Fruit fly (Drosophila melanogaster): ENCODE results near the gene RYa-R.
A peak's percentile ranks its signal among the peaks of the same experiment; 100 is the strongest.

The RYa-R gene

dm6 chr3R:26989802-26990509 lies 6.8 kb upstream of the RYa-R start, which contains the start of gene CG31076 (continued):
- peak; percentile 57 for TF ChIP-seq CG11902 (GFP tag; optimal IDR thresholded peaks at IDR 0.05)
- peak; percentile 60 for TF ChIP-seq CG6792 (GFP tag; optimal IDR thresholded peaks at IDR 0.05)
- peak; percentile 33 for TF ChIP-seq CG8632 (GFP tag; optimal IDR thresholded peaks at IDR 0.05)
- TF ChIP-seq dac (GFP tag; optimal IDR thresholded peaks at IDR 0.05): no peak
- no peak for TF ChIP-seq CG11294 (GFP tag; IDR thresholded peaks at IDR 0.05)
- TF ChIP-seq CG16779 (tag; optimal IDR thresholded peaks at IDR 0.05): peak; percentile 15
- TF ChIP-seq Gug (GFP tag; IDR thresholded peaks at IDR 0.05): no peak
- TF ChIP-seq CG1621 (tag; optimal IDR thresholded peaks at IDR 0.05): no peak
- peak; percentile 73 for TF ChIP-seq lz (GFP tag; optimal IDR thresholded peaks at IDR 0.05)
- peak; percentile 72 for TF ChIP-seq Eip75B (GFP tag; optimal IDR thresholded peaks at IDR 0.05)
- TF ChIP-seq Ets21C (GFP tag; optimal IDR thresholded peaks at IDR 0.05): peak; percentile 34
- peak; percentile 53 for TF ChIP-seq Blimp-1 (GFP tag; optimal IDR thresholded peaks at IDR 0.05)
- no peak for TF ChIP-seq salr (GFP tag; optimal IDR thresholded peaks at IDR 0.05)
- peak; percentile 81 for TF ChIP-seq esn (GFP tag; optimal IDR thresholded peaks at IDR 0.05)
- peak; percentile 44 for TF ChIP-seq CG6808 (GFP tag; optimal IDR thresholded peaks at IDR 0.05)
- no peak for TF ChIP-seq CG6854 (GFP tag; optimal IDR thresholded peaks at IDR 0.05)
- peak; percentile 85 for TF ChIP-seq topi (GFP tag; optimal IDR thresholded peaks at IDR 0.05)
- peak; percentile 77 for TF ChIP-seq cyc (GFP tag; optimal IDR thresholded peaks at IDR 0.05)
- peak; percentile 24 for TF ChIP-seq acj6 (GFP tag; optimal IDR thresholded peaks at IDR 0.05)
- peak; percentile 44 for TF ChIP-seq Hr4 (GFP tag; optimal IDR thresholded peaks at IDR 0.05)

DNA sequence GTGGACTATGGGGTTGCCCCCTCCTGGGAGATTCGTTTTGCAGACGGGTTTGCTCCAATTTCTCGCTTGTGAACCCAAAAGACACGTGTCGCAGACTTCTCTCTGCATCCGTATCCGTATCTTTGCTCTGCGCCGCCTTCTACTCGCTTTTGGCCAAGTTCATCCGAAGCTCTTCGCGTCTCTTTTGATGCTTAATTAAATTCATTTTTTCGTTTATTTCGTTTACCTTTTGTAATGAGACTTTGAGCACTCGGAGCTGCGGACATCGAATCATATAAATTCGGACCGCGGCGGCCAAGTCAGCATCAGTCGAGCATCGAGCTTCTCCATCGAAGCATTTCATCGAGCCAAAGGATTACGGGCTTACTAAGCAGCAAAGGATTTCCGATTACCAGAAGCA lies 2.2 kb upstream of the RYa-R start, which contains the start of gene TwdlC:
Gene TwdlC, plus strand, starts transcription at position 301 of the 400 bp plus-strand sequence.
- TF ChIP-seq CG4318 (GFP tag; optimal IDR thresholded peaks at IDR 0.05) (no peak), CG6163 (GFP tag; IDR thresholded peaks at IDR 0.05) (no peak), Hr38 (GFP tag; optimal IDR thresholded peaks at IDR 0.05) (no peak), Lpt (GFP tag; optimal IDR thresholded peaks at IDR 0.05) (no peak), Met (GFP tag; optimal IDR thresholded peaks at IDR 0.05) (no peak), Sox15 (GFP tag; optimal IDR thresholded peaks at IDR 0.05) (no peak), Eip75B (GFP tag; optimal IDR thresholded peaks at IDR 0.05) (no peak), net (GFP tag; optimal IDR thresholded peaks at IDR 0.05) (no peak), CG11294 (GFP tag; IDR thresholded peaks at IDR 0.05) (no peak), eg (GFP tag; IDR thresholded peaks at IDR 0.05) (no peak), CG3032 (tag; optimal IDR thresholded peaks at IDR 0.05) (no peak), svp (GFP tag) (no peak), cyc (GFP tag; optimal IDR thresholded peaks at IDR 0.05) (no peak), CG34406 (GFP tag; optimal IDR thresholded peaks at IDR 0.05) (no peak), CG31627 (GFP tag; optimal IDR thresholded peaks at IDR 0.05) (no peak), CG9139 (GFP tag; optimal IDR thresholded peaks at IDR 0.05) (no peak), CG7368 (GFP tag; optimal IDR thresholded peaks at IDR 0.05) (no peak), Eip78C (GFP tag) (no peak)

dm6 chr3R:26999452-26999851 lies 2.7 kb downstream of the RYa-R start, which contains the start of gene CG31077:
Gene CG31077, plus strand, starts transcription at chr3R:26999752.
- TF ChIP-seq spab (GFP tag; optimal IDR thresholded peaks at IDR 0.05) (no peak), Blimp-1 (GFP tag; optimal IDR thresholded peaks at IDR 0.05) (no peak), salr (GFP tag; optimal IDR thresholded peaks at IDR 0.05) (no peak), fd59A (GFP tag; optimal IDR thresholded peaks at IDR 0.05) (no peak), Hr38 (GFP tag; optimal IDR thresholded peaks at IDR 0.05) (no peak), fd85E (GFP tag; optimal IDR thresholded peaks at IDR 0.05) (no peak), CG6276 (GFP tag; optimal IDR thresholded peaks at IDR 0.05) (no peak), Smox (GFP tag; optimal IDR thresholded peaks at IDR 0.05) (no peak), Hr39 (GFP tag; optimal IDR thresholded peaks at IDR 0.05) (no peak), OdsH (GFP tag; optimal IDR thresholded peaks at IDR 0.05) (no peak), CG15336 (GFP tag; IDR thresholded peaks at IDR 0.05) (no peak), CG16779 (tag; optimal IDR thresholded peaks at IDR 0.05) (no peak)
